Fruit fly (Drosophila melanogaster) Kc167 (cell line): Measurements from ENCODE around the gene CG9902.

Experiments used
- Myc ChIP-seq: fragments of >200 bp; optimal IDR thresholded peaks from 2 replicates; lab custom pipeline; 2017; ENCODE audit warnings: missing external identifiers
- Sin3A ChIP-seq: fragments of >200 bp; optimal IDR thresholded peaks from 2 replicates; lab custom pipeline; 2018; ENCODE audit warnings: missing external identifiers
- h ChIP-seq: fragments of >200 bp; optimal IDR thresholded peaks from 3 replicates; lab custom pipeline; 2018; ENCODE audit warnings: missing external identifiers
- insv ChIP-seq: fragments of >200 bp; optimal IDR thresholded peaks from 3 replicates; lab custom pipeline; 2018; ENCODE audit warnings: missing external identifiers
- psq ChIP-seq: fragments of >200 bp; optimal IDR thresholded peaks from 2 replicates; lab custom pipeline; 2017; ENCODE audit warnings: missing external identifiers
- ttk ChIP-seq: sonication (Bioruptor generic); optimal IDR thresholded peaks from 2 replicates; lab custom pipeline; 2017; ENCODE audit warnings: missing external identifiers

- TF ChIP-seq h (lab: Kevin White, UChicago) (no peak), psq (lab: Kevin White, UChicago) (no peak), ttk (lab: Kevin White, UChicago) (no peak), insv (lab: Kevin White, UChicago) (no peak), Sin3A (lab: Kevin White, UChicago) (no peak), Myc (lab: Kevin White, UChicago) (no peak)
Observed at dm6 chrX:16559514-16560510, 12.5 kb upstream of the CG9902 start, which contains the start of gene Pp2B-14D.
